Fruit fly (Drosophila melanogaster): ENCODE data around the gene Polr2A.

Polr2A gene

DNA sequence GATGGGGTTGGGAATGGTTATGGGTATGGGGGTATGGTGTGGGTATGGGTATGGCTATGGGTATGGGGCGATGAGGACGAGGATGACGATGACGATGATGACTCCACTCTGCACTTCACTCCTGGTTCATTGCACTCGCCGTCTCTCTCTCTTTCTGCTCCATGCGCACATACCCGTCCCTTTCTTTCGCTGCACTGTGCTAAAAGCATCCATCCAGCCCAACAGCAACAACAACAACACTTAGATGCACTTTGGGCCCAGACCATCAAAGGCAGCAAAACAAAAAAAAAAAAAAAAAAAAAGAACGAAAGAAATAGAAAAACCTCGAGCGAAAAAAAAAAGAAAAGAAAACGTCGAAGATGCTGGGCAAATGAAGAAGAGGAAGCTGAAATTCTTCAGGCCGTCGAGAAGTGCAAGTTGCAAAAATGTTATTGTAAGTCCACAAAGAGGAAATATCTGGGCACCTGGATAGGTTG lies 25.1 kb downstream of the Polr2A start:
- no peak for TF ChIP-seq ase (GFP tag; IDR thresholded peaks at IDR 0.05)
- TF ChIP-seq Camta (GFP tag; optimal IDR thresholded peaks at IDR 0.05) = no peak
- no peak for TF ChIP-seq tio (GFP tag; optimal IDR thresholded peaks at IDR 0.05)
- no peak for TF ChIP-seq CG4854 (GFP tag; optimal IDR thresholded peaks at IDR 0.05)
- TF ChIP-seq inv (GFP tag; IDR thresholded peaks at IDR 0.05; ENCODE audit: partially characterized antibody) = no peak
- TF ChIP-seq Doc3 (GFP tag; IDR thresholded peaks at IDR 0.05; ENCODE audit: partially characterized antibody) = no peak
- no peak for TF ChIP-seq gsb (GFP tag; IDR thresholded peaks at IDR 0.05)
- TF ChIP-seq CG30403 (GFP tag; optimal IDR thresholded peaks at IDR 0.05) = no peak
- peak; percentile 7; the same call in 1 of the 2 replicates for TF ChIP-seq Drgx (GFP tag; IDR thresholded peaks at IDR 0.05)
- no peak for TF ChIP-seq tin (GFP tag; optimal IDR thresholded peaks at IDR 0.05)
- peak in 1 of 2 experiments; percentile 56 for TF ChIP-seq bsh (GFP tag; optimal IDR thresholded peaks at IDR 0.05)
- no peak for TF ChIP-seq CG17359 (tag; optimal IDR thresholded peaks at IDR 0.05)
- no peak for TF ChIP-seq nerfin-1 (tag; optimal IDR thresholded peaks at IDR 0.05)
- TF ChIP-seq TFAM (GFP tag; optimal IDR thresholded peaks at IDR 0.05) = no peak

- TF ChIP-seq CHES-1-like (GFP tag; optimal IDR thresholded peaks at IDR 0.05) (no peak), Med (GFP tag) (peak; percentile 39), cg (GFP tag; optimal IDR thresholded peaks at IDR 0.05) (peak; percentile 38), Bgb (GFP tag; IDR thresholded peaks at IDR 0.05; ENCODE audit: partially characterized antibody) (0 out of 2 replicates have a peak, but pooled peaks have one; percentile 24), otp (GFP tag; IDR thresholded peaks at IDR 0.05) (0 out of 3 replicates have a peak, but pooled peaks have one; percentile 17), sens (GFP tag) (peak; percentile 68), insv (GFP tag; optimal IDR thresholded peaks at IDR 0.05) (no peak), bsh (GFP tag; optimal IDR thresholded peaks at IDR 0.05) (peak in 1 of 2 experiments; percentile 50), CG33213 (GFP tag; optimal IDR thresholded peaks at IDR 0.05) (no peak), stwl (tag; optimal IDR thresholded peaks at IDR 0.05) (peak; percentile 38), CG31441 (GFP tag; IDR thresholded peaks at IDR 0.05) (peak; percentile 43; the same call in 1 of the 2 replicates), CG10543 (GFP tag; optimal IDR thresholded peaks at IDR 0.05) (no peak), CG8359 (GFP tag; optimal IDR thresholded peaks at IDR 0.05; ENCODE audit: borderline replicate concordance) (peak; percentile 27), Atf-2 (GFP tag; optimal IDR thresholded peaks at IDR 0.05) (no peak), lilli (GFP tag; optimal IDR thresholded peaks at IDR 0.05) (no peak), CG17361 (GFP tag; IDR thresholded peaks at IDR 0.05) (0 out of 3 replicates have a peak, but pooled peaks have one; percentile 26), Pdp1 (GFP tag; optimal IDR thresholded peaks at IDR 0.05) (peak in 1 of 2 experiments; percentile 22), CG10267 (tag; optimal IDR thresholded peaks at IDR 0.05) (peak; percentile 32), Xbp1 (GFP tag; optimal IDR thresholded peaks at IDR 0.05) (no peak), CG14667 (GFP tag; IDR thresholded peaks at IDR 0.05) (no peak), CG7839 (tag; optimal IDR thresholded peaks at IDR 0.05) (peak; percentile 11), CG15479 (GFP tag; optimal IDR thresholded peaks at IDR 0.05) (no peak), ac (GFP tag; optimal IDR thresholded peaks at IDR 0.05) (no peak), Abd-B (GFP tag; optimal IDR thresholded peaks at IDR 0.05) (peak; percentile 14), CG30431 (GFP tag; optimal IDR thresholded peaks at IDR 0.05) (no peak), tx (GFP tag; optimal IDR thresholded peaks at IDR 0.05) (no peak), CG11696 (GFP tag; IDR thresholded peaks at IDR 0.05) (peak; percentile 85), bcd (GFP tag; optimal IDR thresholded peaks at IDR 0.05) (no peak), gcm (GFP tag; optimal IDR thresholded peaks at IDR 0.05) (peak; percentile 35), slbo (GFP tag; IDR thresholded peaks at IDR 0.05) (no peak), abd-A (tag; optimal IDR thresholded peaks at IDR 0.05) (no peak), CG30403 (GFP tag; optimal IDR thresholded peaks at IDR 0.05) (peak; percentile 5), CG9727 (GFP tag; optimal IDR thresholded peaks at IDR 0.05) (peak; percentile 25), CG11456 (GFP tag; IDR thresholded peaks at IDR 0.05) (no peak), CG6683 (GFP tag; optimal IDR thresholded peaks at IDR 0.05) (no peak)
Measured at dm6 chrX:11544110-11544950, 25.8 kb downstream of the Polr2A start.

Measured in whole organism, embryonic.